Worm (Caenorhabditis elegans) whole organism, L2 larva: ENCODE results near the gene fli-1.

ENCODE experiments used
- C34F6.9 ChIP-seq: fragments of 150-350 bp; optimal IDR thresholded peaks from 2 replicates; lab custom pipeline; 2014; ENCODE audit warnings: missing biosample characterization, missing genetic modification characterization
- F13H6.1 ChIP-seq: sonication (generic microtip); optimal IDR thresholded peaks from 2 replicates; lab custom pipeline; 2016; ENCODE audit warnings: missing genetic modification characterization, missing compliant biosample characterization
- R02D3.7 ChIP-seq: fragments of 150-350 bp; optimal IDR thresholded peaks from 2 replicates; lab custom pipeline; 2014; ENCODE audit warnings: missing biosample characterization, missing genetic modification characterization
- ZK546.5 ChIP-seq: sonication (generic microtip); optimal IDR thresholded peaks from 2 replicates; lab custom pipeline; 2017; ENCODE audit warnings: missing biosample characterization, missing genetic modification characterization
- alr-1 ChIP-seq: fragments of 150-350 bp; optimal IDR thresholded peaks from 2 replicates; lab custom pipeline; 2014; ENCODE audit warnings: missing biosample characterization, missing genetic modification characterization
- aly-2 ChIP-seq: fragments of 150-350 bp; optimal IDR thresholded peaks from 2 replicates; lab custom pipeline; 2014; ENCODE audit warnings: missing biosample characterization, missing genetic modification characterization
- ama-1 ChIP-seq: fragments of 150-350 bp; optimal IDR thresholded peaks from 2 replicates; lab custom pipeline; 2018; ENCODE audit warnings: inconsistent platforms
- ceh-16 ChIP-seq: fragments of 150-350 bp; optimal IDR thresholded peaks from 2 replicates; lab custom pipeline; 2014; ENCODE audit warnings: missing biosample characterization, missing genetic modification characterization
- crh-2 ChIP-seq: sonication (generic microtip); optimal IDR thresholded peaks from 2 replicates; lab custom pipeline; 2017; ENCODE audit warnings: missing biosample characterization, missing genetic modification characterization
- egl-27 ChIP-seq: sonication (generic microtip); optimal IDR thresholded peaks from 3 replicates; lab custom pipeline; 2017; ENCODE audit warnings: missing biosample characterization, missing genetic modification reagents, missing genetic modification characterization
- elt-1 ChIP-seq: fragments of 150-350 bp; optimal IDR thresholded peaks from 2 replicates; lab custom pipeline; 2014; ENCODE audit warnings: missing biosample characterization, missing genetic modification characterization
- elt-3 ChIP-seq: sonication (generic microtip); optimal IDR thresholded peaks from 2 replicates; lab custom pipeline; 2017; ENCODE audit warnings: missing biosample characterization, missing genetic modification characterization
- fos-1 ChIP-seq: fragments of 150-350 bp; optimal IDR thresholded peaks from 2 replicates; lab custom pipeline; 2014; ENCODE audit warnings: missing biosample characterization, missing genetic modification characterization
- gmeb-1 ChIP-seq: fragments of 150-350 bp; optimal IDR thresholded peaks from 2 replicates; lab custom pipeline; 2014; ENCODE audit warnings: missing biosample characterization, missing genetic modification characterization
- lin-11 ChIP-seq: fragments of 150-350 bp; sonication (generic microtip); optimal IDR thresholded peaks from 2 replicates; lab custom pipeline; 2014; ENCODE audit warnings: missing biosample characterization, missing genetic modification characterization, inconsistent platforms, mixed read lengths
- lin-13 ChIP-seq: fragments of 150-350 bp; optimal IDR thresholded peaks from 2 replicates; lab custom pipeline; 2014; ENCODE audit warnings: missing biosample characterization, missing genetic modification reagents, missing genetic modification characterization
- lsy-2 ChIP-seq, 2 experiments: fragments of 150-350 bp in 1 of 2; sonication (generic microtip) in 1 of 2; optimal IDR thresholded peaks; 2 replicates each; lab custom pipeline; 2014 to 2017; ENCODE audit warnings: missing biosample characterization in 2 of 2, missing genetic modification characterization in 2 of 2
- mab-5 ChIP-seq: fragments of 150-350 bp; optimal IDR thresholded peaks from 2 replicates; lab custom pipeline; 2014; ENCODE audit warnings: missing biosample characterization, missing genetic modification characterization
- mbf-1 ChIP-seq: sonication (generic microtip); optimal IDR thresholded peaks from 2 replicates; lab custom pipeline; 2017; ENCODE audit warnings: missing biosample characterization, missing genetic modification characterization
- mdl-1 ChIP-seq, 2 experiments: fragments of 150-350 bp in 1 of 2; sonication (generic microtip) in 1 of 2; optimal IDR thresholded peaks; 2 replicates each; lab custom pipeline; 2017; ENCODE audit warnings: missing biosample characterization in 2 of 2, missing genetic modification characterization in 2 of 2
- nhr-11 ChIP-seq: fragments of 150-350 bp; optimal IDR thresholded peaks from 2 replicates; lab custom pipeline; 2014; ENCODE audit warnings: missing biosample characterization, missing genetic modification characterization
- nhr-12 ChIP-seq: fragments of 150-350 bp; optimal IDR thresholded peaks from 2 replicates; lab custom pipeline; 2014; ENCODE audit warnings: missing biosample characterization, missing genetic modification characterization
- nhr-129 ChIP-seq: fragments of 150-350 bp; optimal IDR thresholded peaks from 2 replicates; lab custom pipeline; 2014; ENCODE audit warnings: missing biosample characterization, missing genetic modification characterization
- nhr-21 ChIP-seq: fragments of 150-350 bp; optimal IDR thresholded peaks from 2 replicates; lab custom pipeline; 2014; ENCODE audit warnings: missing biosample characterization, missing genetic modification characterization
- nhr-23 ChIP-seq: fragments of 150-350 bp; optimal IDR thresholded peaks from 2 replicates; lab custom pipeline; 2014; ENCODE audit warnings: missing biosample characterization, missing genetic modification reagents, missing genetic modification characterization
- nhr-237 ChIP-seq: fragments of 150-350 bp; optimal IDR thresholded peaks from 2 replicates; lab custom pipeline; 2014; ENCODE audit warnings: missing biosample characterization, missing genetic modification characterization
- nhr-6 ChIP-seq: fragments of 150-350 bp; optimal IDR thresholded peaks from 2 replicates; lab custom pipeline; 2014; ENCODE audit warnings: missing biosample characterization, missing genetic modification characterization
- nhr-77 ChIP-seq: fragments of 150-350 bp; optimal IDR thresholded peaks from 2 replicates; lab custom pipeline; 2014; ENCODE audit warnings: missing biosample characterization, missing genetic modification characterization
- peb-1 ChIP-seq: fragments of 150-350 bp; optimal IDR thresholded peaks from 2 replicates; lab custom pipeline; 2014; ENCODE audit warnings: missing biosample characterization, missing genetic modification characterization
- sem-4 ChIP-seq: fragments of 150-350 bp; optimal IDR thresholded peaks from 2 replicates; lab custom pipeline; 2014; ENCODE audit warnings: missing biosample characterization, missing genetic modification reagents, missing genetic modification characterization
- skn-1 ChIP-seq: sonication (generic microtip); optimal IDR thresholded peaks from 2 replicates; lab custom pipeline; 2017; ENCODE audit warnings: missing biosample characterization, missing genetic modification characterization
- sma-3 ChIP-seq: sonication (generic microtip); optimal IDR thresholded peaks from 2 replicates; lab custom pipeline; 2016; ENCODE audit warnings: missing genetic modification reagents, missing genetic modification characterization, missing compliant biosample characterization
- sma-9 ChIP-seq, 2 experiments: fragments of 150-350 bp in 1 of 2; sonication (generic microtip) in 1 of 2; optimal IDR thresholded peaks; 2 replicates each; lab custom pipeline; 2014 to 2016; ENCODE audit warnings: missing genetic modification characterization in 2 of 2, mild to moderate bottlenecking in 1 of 2, missing biosample characterization in 1 of 2, missing compliant biosample characterization in 1 of 2, missing genetic modification reagents in 1 of 2, moderate library complexity in 1 of 2
- snpc-4 ChIP-seq: fragments of 150-350 bp; optimal IDR thresholded peaks from 2 replicates; lab custom pipeline; 2014; ENCODE audit warnings: missing biosample characterization, missing genetic modification characterization
- unc-39 ChIP-seq: fragments of 150-350 bp; optimal IDR thresholded peaks from 2 replicates; lab custom pipeline; 2014; ENCODE audit warnings: missing biosample characterization, missing genetic modification characterization
- unc-55 ChIP-seq: fragments of 150-350 bp; sonication (generic microtip); optimal IDR thresholded peaks from 3 replicates; lab custom pipeline; 2014; ENCODE audit warnings: missing biosample characterization, missing genetic modification reagents, missing genetic modification characterization
- unc-62 ChIP-seq: fragments of 150-350 bp; optimal IDR thresholded peaks from 2 replicates; lab custom pipeline; 2014; ENCODE audit warnings: missing biosample characterization, missing genetic modification reagents, missing genetic modification characterization
- zag-1 ChIP-seq: fragments of 150-350 bp; optimal IDR thresholded peaks from 2 replicates; lab custom pipeline; 2014; ENCODE audit warnings: missing biosample characterization, missing genetic modification characterization
- ztf-1 ChIP-seq: fragments of 200-800 bp; sonication (Bioruptor generic); conservative IDR thresholded peaks from 2 replicates; pipeline ENCODE4 v1.3.6; 2022; ENCODE audit warnings: missing genetic modification characterization, missing compliant biosample characterization
- ztf-4 ChIP-seq: fragments of 150-350 bp; optimal IDR thresholded peaks from 2 replicates; lab custom pipeline; 2014; ENCODE audit warnings: missing biosample characterization, missing genetic modification characterization

The fli-1 gene

DNA sequence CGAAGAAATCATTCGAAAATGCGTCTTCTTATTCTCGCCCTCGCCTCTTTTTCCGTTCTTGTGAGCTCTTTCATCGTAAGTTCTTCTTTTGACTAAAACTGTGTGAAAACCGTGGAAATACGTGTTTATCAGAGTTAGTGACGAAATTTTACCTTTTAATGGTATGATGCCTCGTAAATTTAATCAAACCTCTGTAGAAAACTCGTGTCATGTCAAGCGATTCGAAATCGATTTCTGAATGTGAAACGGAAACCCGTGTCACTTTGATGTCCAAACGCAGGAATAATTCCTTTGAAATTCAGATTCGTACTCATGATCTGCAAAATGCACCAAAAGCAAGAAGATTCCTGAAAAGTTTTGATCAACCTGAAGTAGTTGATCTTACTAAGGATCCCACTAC, 34.9 kb downstream of the fli-1 start, which contains the start of gene F22B7.3:
Gene F22B7.3, plus strand, starts transcription at position 301 of the 400 bp plus-strand sequence.
- TF ChIP-seq ztf-4 (tag; lab: Kevin White, UChicago), result no peak
- TF ChIP-seq elt-1 (tag; lab: Kevin White, UChicago), result no peak
- no peak for TF ChIP-seq aly-2

DNA sequence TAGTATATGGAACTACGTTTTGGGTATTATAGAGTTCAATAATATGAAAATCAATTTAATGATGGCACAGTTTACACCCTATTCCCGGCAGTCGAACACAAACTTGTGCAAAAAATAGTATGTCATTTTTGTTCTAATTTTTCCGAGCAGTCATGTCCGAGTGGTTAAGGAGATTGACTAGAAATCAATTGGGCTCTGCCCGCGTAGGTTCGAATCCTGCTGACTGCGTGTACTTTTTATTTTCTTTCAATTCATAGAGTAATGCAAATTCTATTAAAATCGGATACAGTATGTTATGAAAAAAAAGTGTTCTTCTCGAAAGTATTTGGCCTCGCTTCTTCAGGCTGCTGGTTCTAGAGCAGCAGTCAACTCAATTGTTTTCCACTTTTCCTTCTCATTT, 37.5 kb downstream of the fli-1 start:
- TF ChIP-seq nhr-6 (tag; lab: Kevin White, UChicago) (no peak), zag-1 (tag; lab: Kevin White, UChicago) (no peak), nhr-12 (tag; lab: Kevin White, UChicago) (no peak), sma-9 (GFP tag; optimal IDR thresholded peaks at IDR 0.05; lab: Kevin White, UChicago) (peak; percentile 9), sma-9 (tag; optimal IDR thresholded peaks at IDR 0.05; lab: Kevin White, UChicago) (no peak), mbf-1 (tag; lab: Kevin White, UChicago) (no peak), aly-2 (no peak), F13H6.1 (tag; lab: Kevin White, UChicago) (no peak), lin-11 (tag; lab: Kevin White, UChicago) (no peak), skn-1 (no peak), mdl-1 (tag; optimal IDR thresholded peaks at IDR 0.05; lab: Kevin White, UChicago) (no peak), egl-27 (tag; lab: Kevin White, UChicago) (no peak), alr-1 (tag; lab: Kevin White, UChicago) (no peak), ZK546.5 (no peak), nhr-21 (no peak), fos-1 (peak; percentile 32), lin-13 (no peak)

DNA sequence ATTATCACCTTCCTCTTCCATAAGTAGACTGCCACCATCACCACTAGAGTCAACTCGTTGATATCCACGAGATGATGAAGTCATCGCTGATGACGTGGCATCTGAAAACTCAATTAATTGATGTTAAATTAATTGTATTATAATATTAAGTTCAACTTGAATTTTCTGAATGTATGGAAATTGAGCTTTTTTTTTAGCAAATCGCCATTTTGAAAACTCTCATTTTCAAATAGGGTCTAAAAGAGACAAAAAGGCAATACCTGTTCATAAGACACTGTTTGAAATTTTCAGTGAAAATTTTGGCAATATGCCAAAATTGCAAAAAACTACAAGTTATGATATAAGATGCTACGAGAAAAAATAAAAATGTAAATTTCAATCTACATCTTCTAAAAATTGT, 39.9 kb downstream of the fli-1 start, which contains the start of gene twk-7:
Gene twk-7, minus strand, starts transcription at position 101 of the 400 bp plus-strand sequence.
- TF ChIP-seq nhr-23 (tag; lab: Kevin White, UChicago) (no peak), C34F6.9 (tag; lab: Kevin White, UChicago) (no peak), ztf-4 (tag; lab: Kevin White, UChicago) (no peak), ztf-1 (GFP tag; lab: Robert Waterston, UW) (no peak), nhr-11 (tag; lab: Kevin White, UChicago) (no peak)

DNA sequence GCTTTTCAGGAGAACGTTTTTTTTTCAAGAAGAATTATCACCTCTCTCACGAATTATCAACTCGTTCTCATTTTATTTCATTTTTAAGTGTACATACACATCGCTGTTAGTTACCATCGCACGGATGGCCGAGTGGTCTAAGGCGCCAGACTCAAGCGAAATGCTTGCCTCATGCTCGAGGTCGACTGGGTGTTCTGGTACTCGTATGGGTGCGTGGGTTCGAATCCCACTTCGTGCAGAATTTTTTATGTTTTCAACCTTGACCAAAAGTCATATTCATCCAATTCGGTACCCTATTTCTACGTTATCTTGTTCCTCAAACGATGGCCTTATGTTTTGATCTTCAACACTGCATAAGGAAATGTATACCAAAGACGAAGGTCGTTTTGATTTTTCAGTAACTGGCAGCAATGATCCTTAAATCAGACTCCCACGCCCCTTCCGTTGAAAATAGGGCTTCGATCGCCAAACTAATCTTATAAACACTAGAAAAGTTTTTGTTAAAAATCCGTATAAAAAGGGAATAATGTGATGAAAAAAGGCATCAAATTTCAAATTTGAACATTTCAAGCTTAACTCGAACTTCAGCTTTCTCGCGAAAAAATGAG, 44.2 kb downstream of the fli-1 start, which contains the start of gene fip-1:
Gene fip-1, plus strand, starts transcription at position 558 of the 608 bp plus-strand sequence.
- TF ChIP-seq unc-55 (GFP tag; lab: Kevin White, UChicago), result no peak
- TF ChIP-seq mbf-1 (tag; lab: Kevin White, UChicago), result no peak
- peak; percentile 16 for TF ChIP-seq fos-1
- no peak for TF ChIP-seq mab-5
- peak; percentile 44 for TF ChIP-seq sma-3
- no peak for TF ChIP-seq snpc-4 (tag; lab: Kevin White, UChicago)
- no peak for TF ChIP-seq nhr-77 (tag; lab: Kevin White, UChicago)
- TF ChIP-seq, all 48 proteins: peak for 2

DNA sequence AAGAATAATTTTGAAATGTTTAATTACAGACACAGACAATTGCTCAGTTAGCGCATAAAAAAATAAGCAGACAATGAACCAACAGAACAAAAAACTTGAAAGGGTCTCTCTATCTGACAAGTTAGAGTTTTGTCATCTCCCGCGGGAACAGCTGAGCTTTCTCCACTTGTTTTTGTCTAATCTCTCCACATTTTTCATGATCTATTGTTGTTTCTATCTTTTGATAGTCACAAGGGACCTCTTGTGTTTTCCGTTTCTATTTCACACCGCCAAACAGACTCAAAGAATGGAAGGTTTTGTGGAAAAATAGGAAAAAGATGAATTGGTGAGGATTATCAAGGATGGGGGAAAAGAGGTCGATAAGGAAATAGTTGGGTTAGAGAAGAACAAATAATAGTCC, 46.7 kb downstream of the fli-1 start:
- peak; percentile 27 for TF ChIP-seq nhr-129 (tag; lab: Kevin White, UChicago)
- no peak for TF ChIP-seq R02D3.7 (tag; lab: Kevin White, UChicago)
- TF ChIP-seq ztf-4 (tag; lab: Kevin White, UChicago), result no peak
- peak; percentile 36 for TF ChIP-seq C34F6.9 (tag; lab: Kevin White, UChicago)
- TF ChIP-seq crh-2, result peak; percentile 23
- TF ChIP-seq unc-55 (GFP tag; lab: Kevin White, UChicago), result peak; percentile 15
- TF ChIP-seq mab-5, result peak; percentile 78
- TF ChIP-seq lsy-2 (tag; optimal IDR thresholded peaks at IDR 0.05; lab: Kevin White, UChicago), result peak in 1 of 2 experiments; percentile 52

DNA sequence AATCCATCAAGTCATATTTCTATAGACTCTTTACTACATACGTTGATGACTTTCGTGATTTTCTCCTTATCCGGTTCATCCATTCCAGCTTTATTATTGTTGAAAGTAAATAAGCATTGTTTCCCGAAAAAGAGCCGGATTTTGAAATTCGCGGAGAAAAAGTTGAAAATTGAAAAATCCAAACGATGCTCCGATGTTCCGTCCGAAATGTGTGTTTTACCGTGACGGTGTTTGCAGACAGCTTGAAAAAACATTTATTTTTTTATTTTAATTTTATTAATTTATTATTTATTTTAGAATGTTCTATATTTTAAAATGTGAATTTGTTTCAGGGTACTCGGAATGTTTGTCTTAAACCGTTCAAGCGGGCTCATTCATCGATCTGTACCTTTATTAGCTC, 52.7 kb downstream of the fli-1 start, which contains the start of gene dnj-10:
Gene dnj-10, plus strand, starts transcription at position 333 of the 400 bp plus-strand sequence.
- TF ChIP-seq unc-39, result no peak
- TF ChIP-seq aly-2, result no peak
- TF ChIP-seq unc-62, result no peak
- TF ChIP-seq peb-1, result no peak
- no peak for TF ChIP-seq sem-4
- no peak for TF ChIP-seq mab-5
- TF ChIP-seq lin-13, result peak; percentile 53
- TF ChIP-seq crh-2, result no peak
- TF ChIP-seq ztf-4 (tag; lab: Kevin White, UChicago), result no peak
- no peak for TF ChIP-seq elt-3 (tag; lab: Kevin White, UChicago)
- TF ChIP-seq sma-3, result peak; percentile 41
- TF ChIP-seq mdl-1 (tag; optimal IDR thresholded peaks at IDR 0.05; lab: Kevin White, UChicago), result no peak
- TF ChIP-seq nhr-11 (tag; lab: Kevin White, UChicago), result no peak
- no peak for TF ChIP-seq ceh-16 (tag; lab: Kevin White, UChicago)
- no peak for TF ChIP-seq nhr-12 (tag; lab: Kevin White, UChicago)
- no peak for TF ChIP-seq skn-1
- TF ChIP-seq fos-1, result peak; percentile 17
- peak; percentile 79 for TF ChIP-seq C34F6.9 (tag; lab: Kevin White, UChicago)
- no peak for TF ChIP-seq ama-1
- no peak for TF ChIP-seq mbf-1 (tag; lab: Kevin White, UChicago)
- peak; percentile 89 for TF ChIP-seq gmeb-1
- peak; percentile 88 for TF ChIP-seq unc-55 (GFP tag; lab: Kevin White, UChicago)
- no peak for TF ChIP-seq nhr-237 (tag; lab: Kevin White, UChicago)
- TF ChIP-seq sma-9 (GFP tag; optimal IDR thresholded peaks at IDR 0.05; lab: Kevin White, UChicago), result peak; percentile 55
- TF ChIP-seq sma-9 (tag; optimal IDR thresholded peaks at IDR 0.05; lab: Kevin White, UChicago), result no peak
- TF ChIP-seq ztf-1 (GFP tag; lab: Robert Waterston, UW), result no peak
- TF ChIP-seq snpc-4 (tag; lab: Kevin White, UChicago), result no peak
- TF ChIP-seq alr-1 (tag; lab: Kevin White, UChicago), result no peak
